Fruit fly (Drosophila melanogaster): ENCODE measurements around the gene CG7888.

Gene CG7888

dm6 chr3L:11074043-11074853 lies 20.4 kb downstream of the CG7888 start, which contains the start of the genes Pfdn2 and Noc1:
Pfdn2 (minus strand) TSS chr3L:11074388.
Noc1 (plus strand) TSS chr3L:11074769.
- TF ChIP-seq CG32264 (GFP tag; optimal IDR thresholded peaks at IDR 0.05) (no peak), Sp1 (GFP tag; optimal IDR thresholded peaks at IDR 0.05) (no peak), tai (GFP tag; optimal IDR thresholded peaks at IDR 0.05) (no peak), CG9705 (GFP tag; optimal IDR thresholded peaks at IDR 0.05) (no peak), Hr78 (GFP tag; optimal IDR thresholded peaks at IDR 0.05) (no peak), Mio (GFP tag; optimal IDR thresholded peaks at IDR 0.05) (no peak), GATAd (GFP tag; optimal IDR thresholded peaks at IDR 0.05) (no peak), Jra (GFP tag; optimal IDR thresholded peaks at IDR 0.05) (no peak), Dif (GFP tag; optimal IDR thresholded peaks at IDR 0.05; ENCODE audit: partially characterized antibody) (no peak), Abd-B (GFP tag; optimal IDR thresholded peaks at IDR 0.05) (no peak), sv (GFP tag; optimal IDR thresholded peaks at IDR 0.05) (peak; percentile 24), psq (GFP tag; optimal IDR thresholded peaks at IDR 0.05) (peak; percentile 54), usp (GFP tag; optimal IDR thresholded peaks at IDR 0.05) (no peak), OdsH (GFP tag; optimal IDR thresholded peaks at IDR 0.05) (no peak), sage (GFP tag; optimal IDR thresholded peaks at IDR 0.05) (no peak), dl (GFP tag; optimal IDR thresholded peaks at IDR 0.05; ENCODE audit: insufficient read depth in 1 of 2, partially characterized antibody in 2 of 2) (no peak), dsf (GFP tag; optimal IDR thresholded peaks at IDR 0.05; ENCODE audit: borderline replicate concordance) (peak; percentile 51), HLH106 (tag; optimal IDR thresholded peaks at IDR 0.05) (no peak), Myc (optimal IDR thresholded peaks at IDR 0.05) (peak; percentile 55), Dfd (GFP tag; optimal IDR thresholded peaks at IDR 0.05) (no peak)

DNA sequence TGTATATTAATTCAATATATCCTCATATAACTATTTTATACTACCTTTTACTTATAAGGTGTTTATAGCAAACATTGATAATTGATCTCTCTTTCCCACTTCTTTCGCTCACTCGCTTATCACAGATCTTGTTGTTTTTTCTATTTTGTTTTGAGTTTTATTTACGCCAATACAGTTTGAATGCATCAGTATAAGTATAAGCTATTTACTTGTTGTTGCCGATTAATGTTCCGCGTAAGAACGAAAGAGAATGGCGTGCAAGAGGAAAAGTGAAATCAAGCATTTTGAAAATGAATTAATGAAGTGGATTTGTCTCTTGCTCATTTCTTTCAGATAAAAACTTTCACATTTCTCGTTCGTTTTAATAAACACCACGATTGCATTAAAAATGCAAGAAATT lies 29.8 kb downstream of the CG7888 start:
- TF ChIP-seq sv (GFP tag; optimal IDR thresholded peaks at IDR 0.05) (no peak), br (GFP tag; optimal IDR thresholded peaks at IDR 0.05) (no peak), Jra (GFP tag; optimal IDR thresholded peaks at IDR 0.05) (no peak), tai (GFP tag; optimal IDR thresholded peaks at IDR 0.05) (no peak), psq (GFP tag; optimal IDR thresholded peaks at IDR 0.05) (peak; percentile 60), CG32264 (GFP tag; optimal IDR thresholded peaks at IDR 0.05) (no peak), Myc (optimal IDR thresholded peaks at IDR 0.05) (no peak), rgr (GFP tag; optimal IDR thresholded peaks at IDR 0.05) (peak; percentile 87), Abd-B (GFP tag; optimal IDR thresholded peaks at IDR 0.05) (no peak), usp (GFP tag; optimal IDR thresholded peaks at IDR 0.05) (no peak), foxo (GFP tag; optimal IDR thresholded peaks at IDR 0.05) (no peak), OdsH (GFP tag; optimal IDR thresholded peaks at IDR 0.05) (no peak)

- TF ChIP-seq OdsH (GFP tag; optimal IDR thresholded peaks at IDR 0.05), result peak; percentile 87
- no peak for TF ChIP-seq Myc (optimal IDR thresholded peaks at IDR 0.05)
- TF ChIP-seq HLH106 (tag; optimal IDR thresholded peaks at IDR 0.05), result no peak
- no peak for TF ChIP-seq Hr83 (GFP tag; optimal IDR thresholded peaks at IDR 0.05; ENCODE audit: poor library complexity, severe bottlenecking)
- no peak for TF ChIP-seq Mio (GFP tag; optimal IDR thresholded peaks at IDR 0.05)
- TF ChIP-seq br (GFP tag; optimal IDR thresholded peaks at IDR 0.05), result peak; percentile 74
- TF ChIP-seq jim (GFP tag; optimal IDR thresholded peaks at IDR 0.05), result no peak
- TF ChIP-seq usp (GFP tag; optimal IDR thresholded peaks at IDR 0.05), result no peak
- TF ChIP-seq woc (GFP tag; optimal IDR thresholded peaks at IDR 0.05), result peak; percentile 49
- TF ChIP-seq sv (GFP tag; optimal IDR thresholded peaks at IDR 0.05), result peak; percentile 95
- TF ChIP-seq sage (GFP tag; optimal IDR thresholded peaks at IDR 0.05), result peak; percentile 51
- no peak for TF ChIP-seq Sp1 (GFP tag; optimal IDR thresholded peaks at IDR 0.05)
- no peak for TF ChIP-seq CG9705 (GFP tag; optimal IDR thresholded peaks at IDR 0.05)
- TF ChIP-seq psq (GFP tag; optimal IDR thresholded peaks at IDR 0.05), result peak; percentile 70
- no peak for TF ChIP-seq dsf (GFP tag; optimal IDR thresholded peaks at IDR 0.05; ENCODE audit: borderline replicate concordance)
- peak; percentile 89 for TF ChIP-seq ey (GFP tag; optimal IDR thresholded peaks at IDR 0.05)
- peak; percentile 56 for TF ChIP-seq CG32264 (GFP tag; optimal IDR thresholded peaks at IDR 0.05)
- no peak for TF ChIP-seq Hr78 (GFP tag; optimal IDR thresholded peaks at IDR 0.05)
- TF ChIP-seq Vsx2 (GFP tag; optimal IDR thresholded peaks at IDR 0.05; ENCODE audit: partially characterized antibody), result no peak
- TF ChIP-seq foxo (GFP tag; optimal IDR thresholded peaks at IDR 0.05), result no peak
- TF ChIP-seq N (GFP tag; optimal IDR thresholded peaks at IDR 0.05), result no peak
- TF ChIP-seq rgr (GFP tag; optimal IDR thresholded peaks at IDR 0.05), result peak; percentile 88
- TF ChIP-seq dmrt93B (GFP tag; optimal IDR thresholded peaks at IDR 0.05), result no peak
- TF ChIP-seq CrebA (GFP tag; optimal IDR thresholded peaks at IDR 0.05; ENCODE audit: borderline replicate concordance), result no peak
These were observed 30.9 kb downstream of the CG7888 start for dm6 chr3L:11084557-11085231.

Data from whole organism, wandering third instar larva.